Fruit fly (Drosophila melanogaster) whole organism, embryonic: ENCODE data around the gene CG3224.
A peak's percentile ranks its signal among the peaks of the same experiment; 100 is the strongest.

Experiments
- ATbp ChIP-seq: fragments of 200-800 bp; sonication (Bioruptor generic); optimal IDR thresholded peaks from 2 replicates; lab custom pipeline; 2017; ENCODE audit warnings: missing biosample characterization, mild to moderate bottlenecking, missing genetic modification characterization, missing genetic modification reagents
- Antp ChIP-seq: fragments of 200-800 bp; sonication (Bioruptor generic); optimal IDR thresholded peaks from 3 replicates; lab custom pipeline; 2016; ENCODE audit warnings: missing biosample characterization, missing genetic modification characterization
- BEAF-32 ChIP-seq: fragments of 200-800 bp; sonication (Bioruptor generic); optimal IDR thresholded peaks from 3 replicates; lab custom pipeline; 2017; ENCODE audit warnings: missing biosample characterization, missing genetic modification characterization, mild to moderate bottlenecking, moderate library complexity, missing genetic modification reagents
- C15 ChIP-seq: fragments of 200-800 bp; sonication (Bioruptor generic); IDR thresholded peaks from 3 replicates; pipeline ENCODE4 v1.3.6; 2022; ENCODE audit warnings: missing biosample characterization, missing genetic modification characterization
- CG10979 ChIP-seq: fragments of 200-800 bp; sonication (Bioruptor generic); optimal IDR thresholded peaks from 2 replicates; lab custom pipeline; 2018; ENCODE audit warnings: missing biosample characterization, mild to moderate bottlenecking, missing genetic modification characterization, moderate library complexity
- CG11085 ChIP-seq: fragments of 200-800 bp; sonication (Bioruptor generic); IDR thresholded peaks from 2 replicates; pipeline ENCODE4 v1.3.6; 2022; ENCODE audit warnings: missing biosample characterization, missing genetic modification characterization
- CG12769 ChIP-seq: fragments of 200-800 bp; sonication (Bioruptor generic); optimal IDR thresholded peaks from 2 replicates; lab custom pipeline; 2019; ENCODE audit warnings: missing biosample characterization, mild to moderate bottlenecking, missing genetic modification characterization, moderate library complexity
- CG13894 ChIP-seq: fragments of 200-800 bp; sonication (Bioruptor generic); optimal IDR thresholded peaks from 3 replicates; lab custom pipeline; 2018; ENCODE audit warnings: missing biosample characterization, mild to moderate bottlenecking, missing genetic modification characterization, moderate library complexity
- CG15514 ChIP-seq: fragments of 200-800 bp; sonication (Bioruptor generic); optimal IDR thresholded peaks from 3 replicates; lab custom pipeline; 2017; ENCODE audit warnings: missing biosample characterization, missing genetic modification characterization, mild to moderate bottlenecking, moderate library complexity, missing genetic modification reagents
- CG1792 ChIP-seq: fragments of 200-800 bp; sonication (Bioruptor generic); optimal IDR thresholded peaks from 2 replicates; lab custom pipeline; 2016; ENCODE audit warnings: missing biosample characterization, missing genetic modification characterization
- CG18476 ChIP-seq: fragments of 200-800 bp; sonication (Bioruptor generic); optimal IDR thresholded peaks from 2 replicates; lab custom pipeline; 2016; ENCODE audit warnings: missing biosample characterization, mild to moderate bottlenecking, missing genetic modification characterization
- CG3065 ChIP-seq: fragments of 200-800 bp; sonication (Bioruptor generic); optimal IDR thresholded peaks from 2 replicates; lab custom pipeline; 2016; ENCODE audit warnings: missing biosample characterization, missing genetic modification characterization
- CG32767 ChIP-seq: fragments of 200-800 bp; sonication (Bioruptor generic); IDR thresholded peaks from 2 replicates; pipeline ENCODE4 v1.3.6; 2022; ENCODE audit warnings: missing biosample characterization, missing genetic modification characterization
- CG34376 ChIP-seq: fragments of 200-800 bp; sonication (Bioruptor generic); optimal IDR thresholded peaks from 2 replicates; lab custom pipeline; 2018; ENCODE audit warnings: missing biosample characterization, mild to moderate bottlenecking, missing genetic modification characterization
- CG34422 ChIP-seq: fragments of 200-800 bp; sonication (Bioruptor generic); IDR thresholded peaks from 3 replicates; pipeline ENCODE4 v1.3.6; 2022; ENCODE audit warnings: missing biosample characterization, missing genetic modification characterization
- CG4328 ChIP-seq: fragments of 200-800 bp; sonication (Bioruptor generic); optimal IDR thresholded peaks from 3 replicates; lab custom pipeline; 2017; ENCODE audit warnings: missing biosample characterization, missing genetic modification reagents, missing genetic modification characterization
- CG4617 ChIP-seq: fragments of 200-800 bp; sonication (Bioruptor generic); optimal IDR thresholded peaks from 3 replicates; lab custom pipeline; 2016; ENCODE audit warnings: missing biosample characterization, missing genetic modification characterization, borderline replicate concordance
- CG7357 ChIP-seq: fragments of 200-800 bp; sonication (Bioruptor generic); IDR thresholded peaks from 3 replicates; pipeline ENCODE4 v1.3.6; 2022; ENCODE audit warnings: missing biosample characterization, missing genetic modification characterization
- CG7556 ChIP-seq: fragments of 200-800 bp; sonication (Bioruptor generic); optimal IDR thresholded peaks from 2 replicates; lab custom pipeline; 2017; ENCODE audit warnings: missing biosample characterization, mild to moderate bottlenecking, missing genetic modification characterization
- CG8089 ChIP-seq: fragments of 200-800 bp; sonication (Bioruptor generic); optimal IDR thresholded peaks from 3 replicates; lab custom pipeline; 2016; ENCODE audit warnings: missing biosample characterization, missing genetic modification characterization
- CG9437 ChIP-seq: fragments of 200-800 bp; sonication (Bioruptor generic); optimal IDR thresholded peaks from 2 replicates; lab custom pipeline; 2018; ENCODE audit warnings: missing biosample characterization, mild to moderate bottlenecking, missing genetic modification characterization
- CkIIα-i1 ChIP-seq: fragments of 200-800 bp; sonication (Bioruptor generic); IDR thresholded peaks from 2 replicates; pipeline ENCODE4 v1.3.6; 2022; ENCODE audit warnings: missing biosample characterization, missing genetic modification characterization
- Dfd ChIP-seq, 2 experiments: fragments of >200 bp; optimal IDR thresholded peaks; 2 replicates each; lab custom pipeline; 2017; ENCODE audit warnings: missing biosample characterization in 2 of 2, missing genetic modification characterization in 2 of 2
- Dip2 ChIP-seq: fragments of 200-800 bp; sonication (Bioruptor generic); IDR thresholded peaks from 2 replicates; pipeline ENCODE4 v1.3.6; 2022; ENCODE audit warnings: missing biosample characterization, missing genetic modification characterization
- HmgD ChIP-seq: fragments of 200-800 bp; sonication (Bioruptor generic); optimal IDR thresholded peaks from 3 replicates; lab custom pipeline; 2016; ENCODE audit warnings: missing biosample characterization, missing genetic modification characterization
- Hr51 ChIP-seq, 2 experiments: fragments of 200-800 bp; sonication (Bioruptor generic); optimal IDR thresholded peaks; 2 replicates in 1 of 2; 3 replicates in 1 of 2; lab custom pipeline; 2016 to 2018; ENCODE audit warnings: missing biosample characterization in 2 of 2, missing genetic modification characterization in 2 of 2, mild to moderate bottlenecking in 1 of 2, moderate library complexity in 1 of 2
- Med ChIP-seq: fragments of 200-800 bp; sonication (Bioruptor generic); peaks from one replicate; lab custom pipeline; 2016; ENCODE audit warnings: missing biosample characterization, missing genetic modification characterization, mild to moderate bottlenecking, inconsistent platforms, moderate library complexity
- NC2α ChIP-seq: fragments of 200-800 bp; sonication (Bioruptor generic); optimal IDR thresholded peaks from 2 replicates; lab custom pipeline; 2016; ENCODE audit warnings: missing biosample characterization, missing genetic modification characterization
- Neu2 ChIP-seq: fragments of 200-800 bp; sonication (Bioruptor generic); optimal IDR thresholded peaks from 3 replicates; lab custom pipeline; 2016; ENCODE audit warnings: missing biosample characterization, missing genetic modification characterization, borderline replicate concordance
- NfI ChIP-seq: fragments of 200-800 bp; sonication (Bioruptor generic); optimal IDR thresholded peaks from 3 replicates; lab custom pipeline; 2018; ENCODE audit warnings: missing biosample characterization, mild to moderate bottlenecking, missing genetic modification characterization, moderate library complexity
- Rfx ChIP-seq: fragments of 200-800 bp; sonication (Bioruptor generic); IDR thresholded peaks from 2 replicates; pipeline ENCODE4 v1.3.6; 2022; ENCODE audit warnings: missing biosample characterization, missing genetic modification characterization
- TFAM ChIP-seq: fragments of 200-800 bp; sonication (Bioruptor generic); optimal IDR thresholded peaks from 2 replicates; lab custom pipeline; 2017; ENCODE audit warnings: missing biosample characterization, missing genetic modification characterization, inconsistent platforms
- ac ChIP-seq: fragments of 200-800 bp; sonication (Bioruptor generic); optimal IDR thresholded peaks from 3 replicates; lab custom pipeline; 2017; ENCODE audit warnings: missing biosample characterization, mild to moderate bottlenecking, missing genetic modification characterization
- ara ChIP-seq: fragments of 200-800 bp; sonication (Bioruptor generic); IDR thresholded peaks from 2 replicates; pipeline ENCODE4 v1.3.6; 2022; ENCODE audit warnings: missing biosample characterization, missing genetic modification characterization
- caup ChIP-seq: fragments of 200-800 bp; sonication (Bioruptor generic); optimal IDR thresholded peaks from 3 replicates; lab custom pipeline; 2017; ENCODE audit warnings: missing biosample characterization, mild to moderate bottlenecking, missing genetic modification characterization, moderate library complexity; ENCODE audit not compliant: severe bottlenecking
- cg ChIP-seq: fragments of 200-800 bp; sonication (Bioruptor generic); optimal IDR thresholded peaks from 3 replicates; lab custom pipeline; 2019; ENCODE audit warnings: missing biosample characterization, mild to moderate bottlenecking, missing genetic modification characterization, moderate library complexity
- ems ChIP-seq: fragments of 200-800 bp; sonication (Bioruptor generic); optimal IDR thresholded peaks from 3 replicates; lab custom pipeline; 2016; ENCODE audit warnings: missing biosample characterization, missing genetic modification characterization
- esg ChIP-seq: fragments of 200-800 bp; sonication (Bioruptor generic); conservative IDR thresholded peaks from 2 replicates; pipeline ENCODE4 v1.3.6; 2022; ENCODE audit warnings: missing biosample characterization, missing genetic modification characterization
- exex ChIP-seq: fragments of 200-800 bp; sonication (Bioruptor generic); optimal IDR thresholded peaks from 4 replicates; lab custom pipeline; 2018; ENCODE audit warnings: missing biosample characterization, mild to moderate bottlenecking, missing genetic modification characterization, moderate library complexity
- lilli ChIP-seq: fragments of 200-800 bp; sonication (Bioruptor generic); optimal IDR thresholded peaks from 3 replicates; lab custom pipeline; 2016; ENCODE audit warnings: missing biosample characterization, missing genetic modification characterization
- nerfin-1 ChIP-seq: fragments of 200-800 bp; sonication (Bioruptor generic); optimal IDR thresholded peaks from 3 replicates; lab custom pipeline; 2019; ENCODE audit warnings: missing biosample characterization, mild to moderate bottlenecking, missing genetic modification characterization, moderate library complexity
- nerfin-2 ChIP-seq: fragments of 200-800 bp; sonication (Bioruptor generic); IDR thresholded peaks from 2 replicates; pipeline ENCODE4 v1.3.6; 2022; ENCODE audit warnings: missing biosample characterization, missing genetic modification characterization; ENCODE audit not compliant: partially characterized antibody
- nom ChIP-seq: fragments of 200-800 bp; sonication (Bioruptor generic); optimal IDR thresholded peaks from 2 replicates; lab custom pipeline; 2017; ENCODE audit warnings: missing biosample characterization, missing genetic modification characterization, mild to moderate bottlenecking, moderate library complexity, missing genetic modification reagents
- phol ChIP-seq: fragments of 200-800 bp; sonication (Bioruptor generic); optimal IDR thresholded peaks from 3 replicates; lab custom pipeline; 2018; ENCODE audit warnings: missing biosample characterization, mild to moderate bottlenecking, missing genetic modification characterization, moderate library complexity
- pros ChIP-seq: fragments of 200-800 bp; sonication (Bioruptor generic); optimal IDR thresholded peaks from 3 replicates; lab custom pipeline; 2019; ENCODE audit warnings: missing biosample characterization, mild to moderate bottlenecking, missing genetic modification characterization, moderate library complexity
- ranshi ChIP-seq: fragments of 200-800 bp; sonication (Bioruptor generic); IDR thresholded peaks from 2 replicates; pipeline ENCODE4 v1.3.6; 2022; ENCODE audit warnings: missing biosample characterization, missing genetic modification characterization
- sisA ChIP-seq: fragments of 200-800 bp; sonication (Bioruptor generic); IDR thresholded peaks from 2 replicates; pipeline ENCODE4 v1.3.6; 2022; ENCODE audit warnings: missing biosample characterization, missing genetic modification characterization
- slbo ChIP-seq: fragments of 200-800 bp; sonication (Bioruptor generic); IDR thresholded peaks from 2 replicates; pipeline ENCODE4 v1.3.6; 2022; ENCODE audit warnings: missing biosample characterization, missing genetic modification characterization
- sna ChIP-seq: fragments of 200-800 bp; sonication (Bioruptor generic); IDR thresholded peaks from 2 replicates; pipeline ENCODE4 v1.3.6; 2022; ENCODE audit warnings: missing biosample characterization, missing genetic modification characterization; ENCODE audit not compliant: partially characterized antibody
- ttk ChIP-seq: fragments of 200-800 bp; sonication (Bioruptor generic); IDR thresholded peaks from 2 replicates; pipeline ENCODE4 v2.1.2; 2022; ENCODE audit warnings: missing biosample characterization, missing genetic modification characterization
- zf30C ChIP-seq: fragments of 200-800 bp; sonication (Bioruptor generic); optimal IDR thresholded peaks from 3 replicates; lab custom pipeline; 2018; ENCODE audit warnings: missing biosample characterization, mild to moderate bottlenecking, missing genetic modification characterization

Gene CG3224

DNA sequence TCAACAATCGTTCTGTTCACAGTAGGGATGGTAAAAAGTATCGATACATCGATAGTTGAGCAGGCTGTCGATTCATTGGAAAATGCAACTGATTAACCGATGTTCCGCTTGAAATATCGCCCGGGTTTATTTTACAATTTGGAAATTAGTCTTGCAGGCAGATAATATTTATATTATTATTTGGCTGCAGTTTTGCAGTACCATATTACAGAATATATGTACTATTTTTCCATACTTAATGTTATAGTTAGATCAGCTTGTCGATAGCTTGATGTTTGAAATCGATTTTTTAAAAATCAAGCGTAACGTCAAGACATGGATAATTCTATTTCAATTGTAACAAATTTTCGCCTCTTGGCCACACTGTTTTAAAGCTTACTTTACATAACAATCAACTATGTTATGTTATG lies 33.7 kb upstream of the CG3224 start, which contains the start of gene CG14442 (continued):
- no peak for TF ChIP-seq pros (GFP tag; lab: Kevin White, UChicago)
- no peak for TF ChIP-seq cg (GFP tag; lab: Kevin White, UChicago)
- TF ChIP-seq NC2α = no peak
- TF ChIP-seq CG1792 (GFP tag; lab: Kevin White, UChicago) = no peak
- TF ChIP-seq CG7556 (GFP tag; lab: Kevin White, UChicago) = peak; percentile 12
- no peak for TF ChIP-seq ATbp (GFP tag; lab: Kevin White, UChicago)
- no peak for TF ChIP-seq zf30C
- peak; percentile 21 to 29 for TF ChIP-seq Hr51 (GFP tag; optimal IDR thresholded peaks at IDR 0.05; lab: Kevin White, UChicago)
- TF ChIP-seq C15 = no peak
- no peak for TF ChIP-seq TFAM
- TF ChIP-seq NfI (GFP tag; lab: Kevin White, UChicago) = peak; percentile 8
- no peak for TF ChIP-seq CG11085 (GFP tag; lab: Robert Waterston, UW)
- no peak for TF ChIP-seq ara (GFP tag; lab: Robert Waterston, UW)
- no peak for TF ChIP-seq Dip2 (GFP tag; lab: Robert Waterston, UW)
- TF ChIP-seq CG18476 = peak; percentile 17
- peak; percentile 82 for TF ChIP-seq Med (GFP tag; lab: Kevin White, UChicago)
- no peak for TF ChIP-seq Dfd (GFP tag; optimal IDR thresholded peaks at IDR 0.05; lab: Kevin White, UChicago)
- peak; percentile 95 for TF ChIP-seq nerfin-2 (GFP tag; lab: Robert Waterston, UW)
- TF ChIP-seq CG34376 (GFP tag; lab: Kevin White, UChicago) = no peak
- peak; percentile 94 for TF ChIP-seq BEAF-32 (GFP tag; lab: Kevin White, UChicago)
- no peak for TF ChIP-seq sisA (GFP tag; lab: Robert Waterston, UW)
- TF ChIP-seq esg (GFP tag; lab: Robert Waterston, UW) = no peak
- TF ChIP-seq CG3065 (GFP tag; lab: Kevin White, UChicago) = no peak
- no peak for TF ChIP-seq nom (GFP tag; lab: Kevin White, UChicago)
- TF ChIP-seq CG34422 = no peak
- TF ChIP-seq Antp (GFP tag; lab: Kevin White, UChicago) = no peak
- no peak for TF ChIP-seq CG12769 (tag; lab: Kevin White, UChicago)
- TF ChIP-seq ac (GFP tag; lab: Kevin White, UChicago) = no peak
- TF ChIP-seq CG15514 (GFP tag; lab: Kevin White, UChicago) = peak; percentile 65
- TF ChIP-seq CG4328 (GFP tag; lab: Kevin White, UChicago) = no peak
- TF ChIP-seq nerfin-1 (tag; lab: Kevin White, UChicago) = no peak
- TF ChIP-seq CG8089 (GFP tag; lab: Kevin White, UChicago) = no peak
- peak; percentile 59 for TF ChIP-seq slbo (GFP tag; lab: Robert Waterston, UW)
- no peak for TF ChIP-seq ems (GFP tag; lab: Kevin White, UChicago)
- TF ChIP-seq Rfx (GFP tag; lab: Robert Waterston, UW) = peak; percentile 51
- TF ChIP-seq Neu2 (GFP tag; lab: Kevin White, UChicago) = no peak
- TF ChIP-seq CG7357 (GFP tag; lab: Robert Waterston, UW) = no peak
- TF ChIP-seq CG9437 = peak; percentile 55
- peak; percentile 66 for TF ChIP-seq CG13894 (tag; lab: Kevin White, UChicago)
- peak; percentile 94 for TF ChIP-seq sna (GFP tag; lab: Robert Waterston, UW)
- no peak for TF ChIP-seq CkIIα-i1 (GFP tag; lab: Robert Waterston, UW)
- no peak for TF ChIP-seq CG32767 (GFP tag; lab: Robert Waterston, UW)
- TF ChIP-seq CG10979 (tag; lab: Kevin White, UChicago) = no peak
- no peak for TF ChIP-seq ttk (GFP tag; lab: Robert Waterston, UW)
- peak; percentile 71 for TF ChIP-seq lilli (GFP tag; lab: Kevin White, UChicago)
- TF ChIP-seq phol (tag; lab: Kevin White, UChicago) = peak; percentile 59
- no peak for TF ChIP-seq exex (tag; lab: Kevin White, UChicago)
- TF ChIP-seq caup (GFP tag; lab: Kevin White, UChicago) = peak; percentile 38
- TF ChIP-seq HmgD (GFP tag; lab: Kevin White, UChicago) = no peak
- TF ChIP-seq CG4617 (GFP tag; lab: Kevin White, UChicago) = peak; percentile 33
- no peak for TF ChIP-seq ranshi
